Fruit fly (Drosophila melanogaster) whole organism, embryonic: ENCODE results near the gene NELF-B.

Source experiments
- CG10274 ChIP-seq: fragments of 200-800 bp; sonication (Bioruptor generic); optimal IDR thresholded peaks from 3 replicates; lab custom pipeline; 2017; ENCODE audit warnings: missing biosample characterization, mild to moderate bottlenecking, missing genetic modification characterization
- CG10565 ChIP-seq: fragments of 200-800 bp; sonication (Bioruptor generic); optimal IDR thresholded peaks from 3 replicates; lab custom pipeline; 2016; ENCODE audit warnings: missing biosample characterization, mild to moderate bottlenecking, missing genetic modification characterization
- CG10654 ChIP-seq: fragments of 200-800 bp; sonication (Bioruptor generic); optimal IDR thresholded peaks from 2 replicates; lab custom pipeline; 2016; ENCODE audit warnings: missing biosample characterization, missing genetic modification characterization
- CG12391 ChIP-seq: fragments of 200-800 bp; sonication (Bioruptor generic); optimal IDR thresholded peaks from 3 replicates; lab custom pipeline; 2018; ENCODE audit warnings: missing biosample characterization, mild to moderate bottlenecking, missing genetic modification characterization, moderate library complexity
- CG13775 ChIP-seq: fragments of 200-800 bp; sonication (Bioruptor generic); optimal IDR thresholded peaks from 3 replicates; lab custom pipeline; 2017; ENCODE audit warnings: missing biosample characterization, mild to moderate bottlenecking, missing genetic modification characterization
- CG14050 ChIP-seq: fragments of 200-800 bp; sonication (Bioruptor generic); IDR thresholded peaks from 3 replicates; pipeline ENCODE4 v1.3.6; 2022; ENCODE audit warnings: missing biosample characterization, missing genetic modification characterization
- CG15479 ChIP-seq: fragments of 200-800 bp; sonication (Bioruptor generic); optimal IDR thresholded peaks from 3 replicates; lab custom pipeline; 2019; ENCODE audit warnings: missing biosample characterization, mild to moderate bottlenecking, missing genetic modification characterization, moderate library complexity
- CG1602 ChIP-seq: fragments of 200-800 bp; sonication (Bioruptor generic); optimal IDR thresholded peaks from 3 replicates; lab custom pipeline; 2016; ENCODE audit warnings: missing biosample characterization, missing genetic modification characterization
- CG2129 ChIP-seq: fragments of 200-800 bp; sonication (Bioruptor generic); IDR thresholded peaks from 2 replicates; pipeline ENCODE4 v1.3.6; 2022; ENCODE audit warnings: missing biosample characterization, missing genetic modification characterization; ENCODE audit not compliant: partially characterized antibody
- CG34376 ChIP-seq: fragments of 200-800 bp; sonication (Bioruptor generic); optimal IDR thresholded peaks from 2 replicates; lab custom pipeline; 2018; ENCODE audit warnings: missing biosample characterization, mild to moderate bottlenecking, missing genetic modification characterization
- CG4617 ChIP-seq: fragments of 200-800 bp; sonication (Bioruptor generic); optimal IDR thresholded peaks from 3 replicates; lab custom pipeline; 2016; ENCODE audit warnings: missing biosample characterization, missing genetic modification characterization, borderline replicate concordance
- CG7928 ChIP-seq: fragments of 200-800 bp; sonication (Bioruptor generic); optimal IDR thresholded peaks from 2 replicates; lab custom pipeline; 2017; ENCODE audit warnings: missing biosample characterization, mild to moderate bottlenecking, missing genetic modification characterization
- CTCF ChIP-seq: fragments of 200-800 bp; sonication (Bioruptor generic); optimal IDR thresholded peaks from 2 replicates; lab custom pipeline; 2017; ENCODE audit warnings: missing biosample characterization, mild to moderate bottlenecking, missing genetic modification characterization, moderate library complexity
- CoRest ChIP-seq: fragments of 200-800 bp; sonication (Bioruptor generic); optimal IDR thresholded peaks from 3 replicates; lab custom pipeline; 2018; ENCODE audit warnings: missing biosample characterization, mild to moderate bottlenecking, missing genetic modification characterization, moderate library complexity
- Dp ChIP-seq: fragments of 200-800 bp; sonication (Bioruptor generic); optimal IDR thresholded peaks from 2 replicates; lab custom pipeline; 2018; ENCODE audit warnings: missing biosample characterization, mild to moderate bottlenecking, missing genetic modification characterization, moderate library complexity
- HLH54F ChIP-seq: fragments of 200-800 bp; sonication (Bioruptor generic); optimal IDR thresholded peaks from 3 replicates; lab custom pipeline; 2016; ENCODE audit warnings: missing biosample characterization, missing genetic modification characterization
- Hmr ChIP-seq: fragments of 200-800 bp; sonication (Bioruptor generic); optimal IDR thresholded peaks from 3 replicates; lab custom pipeline; 2017; ENCODE audit warnings: mild to moderate bottlenecking, missing biosample characterization, missing genetic modification reagents, missing genetic modification characterization
- MESR4 ChIP-seq: fragments of 200-800 bp; sonication (Bioruptor generic); optimal IDR thresholded peaks from 2 replicates; lab custom pipeline; 2018; ENCODE audit warnings: missing biosample characterization, mild to moderate bottlenecking, missing genetic modification characterization, moderate library complexity
- Max ChIP-seq: fragments of 200-800 bp; sonication (Bioruptor generic); optimal IDR thresholded peaks from 2 replicates; lab custom pipeline; 2016; ENCODE audit warnings: missing biosample characterization, mild to moderate bottlenecking, missing genetic modification characterization
- Meics ChIP-seq: fragments of 200-800 bp; sonication (Bioruptor generic); optimal IDR thresholded peaks from 2 replicates; lab custom pipeline; 2017; ENCODE audit warnings: missing biosample characterization, mild to moderate bottlenecking, missing genetic modification characterization
- NC2β ChIP-seq: fragments of 200-800 bp; sonication (Bioruptor generic); optimal IDR thresholded peaks from 2 replicates; lab custom pipeline; 2016; ENCODE audit warnings: missing biosample characterization, missing genetic modification characterization
- Oli ChIP-seq: fragments of 200-800 bp; sonication (Bioruptor generic); optimal IDR thresholded peaks from 2 replicates; lab custom pipeline; 2018; ENCODE audit warnings: missing biosample characterization, mild to moderate bottlenecking, missing genetic modification characterization, moderate library complexity
- PHDP ChIP-seq: fragments of 200-800 bp; sonication (Bioruptor generic); optimal IDR thresholded peaks from 3 replicates; lab custom pipeline; 2018; ENCODE audit warnings: missing biosample characterization, mild to moderate bottlenecking, missing genetic modification characterization, moderate library complexity
- Poxn ChIP-seq: fragments of 200-800 bp; sonication (Bioruptor generic); IDR thresholded peaks from 2 replicates; pipeline ENCODE4 v1.3.6; 2022; ENCODE audit warnings: missing biosample characterization, missing genetic modification characterization
- Sin3A ChIP-seq: fragments of >200 bp; optimal IDR thresholded peaks from 2 replicates; lab custom pipeline; 2018
- Spps ChIP-seq: fragments of 200-800 bp; sonication (Bioruptor generic); optimal IDR thresholded peaks from 2 replicates; lab custom pipeline; 2018; ENCODE audit warnings: missing biosample characterization, mild to moderate bottlenecking, missing genetic modification characterization
- amos ChIP-seq: fragments of 200-800 bp; sonication (Bioruptor generic); IDR thresholded peaks from 2 replicates; pipeline ENCODE4 v1.3.6; 2022; ENCODE audit warnings: missing biosample characterization, missing genetic modification characterization; ENCODE audit not compliant: partially characterized antibody
- ara ChIP-seq: fragments of 200-800 bp; sonication (Bioruptor generic); IDR thresholded peaks from 2 replicates; pipeline ENCODE4 v1.3.6; 2022; ENCODE audit warnings: missing biosample characterization, missing genetic modification characterization
- ase ChIP-seq: fragments of 200-800 bp; sonication (Bioruptor generic); IDR thresholded peaks from 3 replicates; pipeline ENCODE4 v1.3.6; 2022; ENCODE audit warnings: missing biosample characterization, missing genetic modification characterization
- dimm ChIP-seq: fragments of 200-800 bp; sonication (Bioruptor generic); IDR thresholded peaks from 2 replicates; pipeline ENCODE4 v1.3.6; 2022; ENCODE audit warnings: missing biosample characterization, missing genetic modification characterization
- dm ChIP-seq: fragments of 200-800 bp; sonication (Bioruptor generic); optimal IDR thresholded peaks from 3 replicates; lab custom pipeline; 2016; ENCODE audit warnings: missing biosample characterization, missing genetic modification characterization
- dmrt99B ChIP-seq: fragments of 200-800 bp; sonication (Bioruptor generic); optimal IDR thresholded peaks from 2 replicates; lab custom pipeline; 2018; ENCODE audit warnings: missing biosample characterization, mild to moderate bottlenecking, missing genetic modification characterization, moderate library complexity
- gem ChIP-seq: fragments of 200-800 bp; sonication (Bioruptor generic); optimal IDR thresholded peaks from 2 replicates; lab custom pipeline; 2019; ENCODE audit warnings: missing biosample characterization, mild to moderate bottlenecking, missing genetic modification characterization, moderate library complexity
- gsb ChIP-seq: fragments of 200-800 bp; sonication (Bioruptor generic); IDR thresholded peaks from 2 replicates; pipeline ENCODE4 v1.3.6; 2022; ENCODE audit warnings: missing biosample characterization, missing genetic modification characterization
- gt ChIP-seq: fragments of 200-800 bp; sonication (Bioruptor generic); IDR thresholded peaks from 2 replicates; pipeline ENCODE4 v1.3.6; 2022; ENCODE audit warnings: missing biosample characterization, missing genetic modification characterization
- ind ChIP-seq: fragments of 200-800 bp; sonication (Bioruptor generic); optimal IDR thresholded peaks from 3 replicates; lab custom pipeline; 2016; ENCODE audit warnings: missing biosample characterization, missing genetic modification characterization
- inv ChIP-seq: fragments of 200-800 bp; sonication (Bioruptor generic); IDR thresholded peaks from 2 replicates; pipeline ENCODE4 v1.3.6; 2022; ENCODE audit warnings: missing biosample characterization, missing genetic modification characterization; ENCODE audit not compliant: partially characterized antibody
- jigr1 ChIP-seq: fragments of 200-800 bp; sonication (Bioruptor generic); IDR thresholded peaks from 3 replicates; pipeline ENCODE4 v1.3.6; 2022; ENCODE audit warnings: missing biosample characterization, missing genetic modification characterization
- mam ChIP-seq: fragments of 200-800 bp; sonication (Bioruptor generic); optimal IDR thresholded peaks from 3 replicates; lab custom pipeline; 2016; ENCODE audit warnings: missing biosample characterization, missing genetic modification characterization
- mirr ChIP-seq: fragments of 200-800 bp; sonication (Bioruptor generic); optimal IDR thresholded peaks from 3 replicates; lab custom pipeline; 2018; ENCODE audit warnings: missing biosample characterization, mild to moderate bottlenecking, missing genetic modification characterization
- nom ChIP-seq: fragments of 200-800 bp; sonication (Bioruptor generic); optimal IDR thresholded peaks from 2 replicates; lab custom pipeline; 2017; ENCODE audit warnings: missing biosample characterization, missing genetic modification characterization, mild to moderate bottlenecking, moderate library complexity, missing genetic modification reagents
- p53 ChIP-seq: fragments of 200-800 bp; sonication (Bioruptor generic); optimal IDR thresholded peaks from 2 replicates; lab custom pipeline; 2016; ENCODE audit warnings: missing biosample characterization, missing genetic modification characterization
- pho ChIP-seq: fragments of 200-800 bp; sonication (Bioruptor generic); optimal IDR thresholded peaks from 2 replicates; lab custom pipeline; 2016; ENCODE audit warnings: missing biosample characterization, missing genetic modification characterization
- scrt ChIP-seq: fragments of 200-800 bp; sonication (Bioruptor generic); optimal IDR thresholded peaks from 2 replicates; lab custom pipeline; 2018; ENCODE audit warnings: missing biosample characterization, mild to moderate bottlenecking, missing genetic modification characterization, moderate library complexity
- sd ChIP-seq: fragments of 200-800 bp; sonication (Bioruptor generic); optimal IDR thresholded peaks from 3 replicates; lab custom pipeline; 2018; ENCODE audit warnings: missing biosample characterization, mild to moderate bottlenecking, missing genetic modification characterization, moderate library complexity
- sens-2 ChIP-seq: fragments of 200-800 bp; sonication (Bioruptor generic); IDR thresholded peaks from 2 replicates; pipeline ENCODE4 v1.3.6; 2022; ENCODE audit warnings: missing biosample characterization, missing genetic modification characterization
- so ChIP-seq: fragments of 200-800 bp; sonication (Bioruptor generic); IDR thresholded peaks from 3 replicates; pipeline ENCODE4 v1.3.6; 2022; ENCODE audit warnings: missing biosample characterization, missing genetic modification characterization
- ssp ChIP-seq: fragments of 200-800 bp; sonication (Bioruptor generic); IDR thresholded peaks from 2 replicates; pipeline ENCODE4 v1.3.6; 2022; ENCODE audit warnings: missing biosample characterization, missing genetic modification characterization
- toy ChIP-seq: fragments of 200-800 bp; sonication (Bioruptor generic); IDR thresholded peaks from 2 replicates; pipeline ENCODE4 v1.3.6; 2022; ENCODE audit warnings: missing biosample characterization, missing genetic modification characterization
- wdn ChIP-seq: fragments of 200-800 bp; sonication (Bioruptor generic); IDR thresholded peaks from 2 replicates; pipeline ENCODE4 v1.3.6; 2022; ENCODE audit warnings: missing biosample characterization, missing genetic modification characterization

The NELF-B gene

dm6 chrX:7728251-7729164 lies at the start of gene NELF-B, which contains the start of gene CG12155 (continued):
- TF ChIP-seq Oli: peak; percentile 41
- peak; percentile 41 for TF ChIP-seq CG10654
- no peak for TF ChIP-seq CG10274
- TF ChIP-seq NC2β (GFP tag; lab: Kevin White, UChicago): no peak
- no peak for TF ChIP-seq dmrt99B (tag; lab: Kevin White, UChicago)
- TF ChIP-seq ase (GFP tag; lab: Robert Waterston, UW): 0 out of 3 replicates have a peak, but pooled peaks have one; percentile 35
- no peak for TF ChIP-seq dimm
- TF ChIP-seq amos (GFP tag; lab: Robert Waterston, UW): peak; percentile 62
- TF ChIP-seq pho (GFP tag; lab: Kevin White, UChicago): peak; percentile 46
- TF ChIP-seq CG13775 (GFP tag; lab: Kevin White, UChicago): peak; percentile 78
- no peak for TF ChIP-seq CG34376
- no peak for TF ChIP-seq mirr (GFP tag; lab: Kevin White, UChicago)
- TF ChIP-seq dm: no peak
- no peak for TF ChIP-seq p53
- TF ChIP-seq ind (GFP tag; lab: Kevin White, UChicago): peak; percentile 58
- TF ChIP-seq gsb (GFP tag; lab: Robert Waterston, UW): no peak
- TF ChIP-seq jigr1 (GFP tag; lab: Robert Waterston, UW): no peak
- no peak for TF ChIP-seq scrt (GFP tag; lab: Kevin White, UChicago)
- TF ChIP-seq Dp: peak; percentile 11
- no peak for TF ChIP-seq sd (tag; lab: Kevin White, UChicago)
- TF ChIP-seq CG7928 (GFP tag; lab: Kevin White, UChicago): no peak
- TF ChIP-seq HLH54F: peak; percentile 16
- no peak for TF ChIP-seq gem (tag; lab: Kevin White, UChicago)
- TF ChIP-seq mam (GFP tag; lab: Kevin White, UChicago): peak; percentile 35
- no peak for TF ChIP-seq gt (GFP tag; lab: Robert Waterston, UW)
- no peak for TF ChIP-seq CG15479
- no peak for TF ChIP-seq CG14050 (GFP tag; lab: Robert Waterston, UW)
- peak; percentile 50 for TF ChIP-seq inv (GFP tag; lab: Robert Waterston, UW)
- TF ChIP-seq toy (GFP tag; lab: Robert Waterston, UW): no peak
- no peak for TF ChIP-seq CG10565 (GFP tag; lab: Kevin White, UChicago)
- TF ChIP-seq Poxn: no peak
- no peak for TF ChIP-seq CTCF (GFP tag; lab: Kevin White, UChicago)
- TF ChIP-seq Max: peak; percentile 61
- no peak for TF ChIP-seq so (GFP tag; lab: Robert Waterston, UW)
- peak; percentile 22; the same call in 1 of the 2 replicates for TF ChIP-seq CG2129 (GFP tag; lab: Robert Waterston, UW)
- no peak for TF ChIP-seq sens-2 (GFP tag; lab: Robert Waterston, UW)
- TF ChIP-seq MESR4 (GFP tag; lab: Kevin White, UChicago): peak; percentile 75
- TF ChIP-seq ara (GFP tag; lab: Robert Waterston, UW): peak; percentile 21; the same call in 1 of the 2 replicates
- TF ChIP-seq Spps (tag; lab: Kevin White, UChicago): no peak
- no peak for TF ChIP-seq wdn
- no peak for TF ChIP-seq ssp (GFP tag; lab: Robert Waterston, UW)
- TF ChIP-seq CG12391 (tag; lab: Kevin White, UChicago): peak; percentile 59
- TF ChIP-seq Hmr (GFP tag; lab: Kevin White, UChicago): no peak
- TF ChIP-seq CG4617 (GFP tag; lab: Kevin White, UChicago): peak; percentile 7
- no peak for TF ChIP-seq Meics (GFP tag; lab: Kevin White, UChicago)
- no peak for TF ChIP-seq PHDP (tag; lab: Kevin White, UChicago)
- TF ChIP-seq CG1602 (GFP tag; lab: Kevin White, UChicago): peak; percentile 51
- peak; percentile 47 for TF ChIP-seq Sin3A (lab: Kevin White, UChicago)
- peak; percentile 77 for TF ChIP-seq CoRest (tag; lab: Kevin White, UChicago)
- no peak for TF ChIP-seq nom (GFP tag; lab: Kevin White, UChicago)
